1 fruit fly cellular context compared by ENCODE assay signal in genomic region chr3R:18058401-18058800, dm6.
A peak's percentile ranks its signal among the peaks of the same experiment; 100 is the strongest.
TF ChIP-seq lines count a peak whose summit lies in the region.

No protein-coding gene starts in this region.

TF ChIP-seq in whole organism, prepupa, 60 proteins besides CTCF, POLR2A, EP300 and RAD21 (continued from another document):
- TF ChIP-seq Hr38 (GFP tag; optimal IDR thresholded peaks at IDR 0.05; lab: Kevin White, UChicago) (no peak), CG8632 (GFP tag; optimal IDR thresholded peaks at IDR 0.05; lab: Kevin White, UChicago) (no peak), CG3919 (GFP tag; optimal IDR thresholded peaks at IDR 0.05; lab: Kevin White, UChicago) (peak; percentile 11)
TF ChIP-seq in whole organism, prepupa: peak in this region for 6.
